Fruit fly (Drosophila melanogaster) Kc167 (cell line): ENCODE results near the gene Mettl14.

Experiments
- Myc ChIP-seq: fragments of >200 bp; optimal IDR thresholded peaks from 2 replicates; lab custom pipeline; 2017; ENCODE audit warnings: missing external identifiers
- ttk ChIP-seq: sonication (Bioruptor generic); optimal IDR thresholded peaks from 2 replicates; lab custom pipeline; 2017; ENCODE audit warnings: missing external identifiers

dm6 chr2L:8290092-8290424 is 18.2 kb upstream of the Mettl14 start:
- TF ChIP-seq Myc (lab: Kevin White, UChicago) (no peak), ttk (lab: Kevin White, UChicago) (no peak)
